Worm (Caenorhabditis elegans) whole organism, early embryonic: ENCODE measurements around the gene C06E1.1.

Experiments used
- F13C5.2 ChIP-seq: sonication (generic microtip); optimal IDR thresholded peaks from 2 replicates; lab custom pipeline; 2017; ENCODE audit warnings: mild to moderate bottlenecking, missing genetic modification characterization, inconsistent platforms, missing compliant biosample characterization
- ama-1 ChIP-seq: fragments of 150-350 bp; optimal IDR thresholded peaks from 2 replicates; lab custom pipeline; 2014
- ceh-13 ChIP-seq: fragments of 200-800 bp; sonication (Bioruptor generic); optimal IDR thresholded peaks from 2 replicates; lab custom pipeline; 2018; ENCODE audit warnings: mild to moderate bottlenecking, missing genetic modification characterization, missing compliant biosample characterization
- flt-1 ChIP-seq: fragments of 200-800 bp; sonication (Bioruptor generic); IDR thresholded peaks from 2 replicates; pipeline ENCODE4 v1.3.6; 2022; ENCODE audit warnings: missing genetic modification characterization, missing compliant biosample characterization
- hmg-4 ChIP-seq: fragments of 200-800 bp; sonication (Bioruptor generic); optimal IDR thresholded peaks from 2 replicates; lab custom pipeline; 2018; ENCODE audit warnings: mild to moderate bottlenecking, missing genetic modification characterization, missing compliant biosample characterization
- hnd-1 ChIP-seq: sonication (generic microtip); optimal IDR thresholded peaks from 2 replicates; lab custom pipeline; 2016; ENCODE audit warnings: missing genetic modification characterization, missing compliant biosample characterization
- pes-1 ChIP-seq: fragments of 200-800 bp; sonication (Bioruptor generic); IDR thresholded peaks from 2 replicates; pipeline ENCODE4 v1.3.6; 2022; ENCODE audit warnings: missing genetic modification reagents, missing genetic modification characterization, missing compliant biosample characterization
- scrt-1 ChIP-seq: fragments of 200-800 bp; sonication (Bioruptor generic); IDR thresholded peaks from 2 replicates; pipeline ENCODE4 v1.3.6; 2022; ENCODE audit warnings: missing genetic modification characterization, missing compliant biosample characterization
- sea-1 ChIP-seq: fragments of 200-800 bp; sonication (Bioruptor generic); conservative IDR thresholded peaks from 2 replicates; pipeline ENCODE4 v1.3.6; 2022; ENCODE audit warnings: missing genetic modification characterization, missing compliant biosample characterization
- tbx-11 ChIP-seq: fragments of 200-800 bp; sonication (Bioruptor generic); IDR thresholded peaks from 2 replicates; pipeline ENCODE4 v1.3.6; 2022; ENCODE audit warnings: missing genetic modification characterization, missing compliant biosample characterization
- tbx-37 ChIP-seq: fragments of 200-800 bp; sonication (Bioruptor generic); conservative IDR thresholded peaks from 2 replicates; pipeline ENCODE4 v1.3.6; 2022; ENCODE audit warnings: missing genetic modification reagents, missing genetic modification characterization, missing compliant biosample characterization

- no peak for TF ChIP-seq pes-1 (GFP tag; lab: Robert Waterston, UW)
- no peak for TF ChIP-seq tbx-11 (GFP tag; lab: Robert Waterston, UW)
- no peak for TF ChIP-seq flt-1 (GFP tag; lab: Robert Waterston, UW)
- no peak for TF ChIP-seq ama-1 (lab: Kevin White, UChicago)
- no peak for TF ChIP-seq scrt-1 (GFP tag; lab: Robert Waterston, UW)
- no peak for TF ChIP-seq ceh-13 (GFP tag; lab: Kevin White, UChicago)
- TF ChIP-seq hnd-1, result no peak
- TF ChIP-seq tbx-37 (GFP tag; lab: Robert Waterston, UW), result no peak
- TF ChIP-seq sea-1 (GFP tag; lab: Robert Waterston, UW), result no peak
- no peak for TF ChIP-seq hmg-4 (GFP tag; lab: Kevin White, UChicago)
- TF ChIP-seq F13C5.2 (tag; lab: Kevin White, UChicago), result no peak
Observed at ce11 chrIII:8577534-8577933, 28.1 kb upstream of the C06E1.1 start.
